Worm (Caenorhabditis elegans) whole organism, mixed stage, embryonic: ENCODE data around the gene sdz-4.
"Not testable (repeated sequence)": the region's sequence is repeated elsewhere in the genome, so short reads cannot be mapped to it uniquely, and the experiment has no call there.

Experiments used
- elt-3 ChIP-seq: fragments of 150-350 bp; optimal IDR thresholded peaks from 2 replicates; lab custom pipeline; 2014; ENCODE audit warnings: missing biosample characterization, missing genetic modification characterization
- flh-1 ChIP-seq: fragments of 200-800 bp; sonication (Bioruptor generic); optimal IDR thresholded peaks from 2 replicates; lab custom pipeline; 2018; ENCODE audit warnings: mild to moderate bottlenecking, missing genetic modification characterization, moderate library complexity, missing compliant biosample characterization
- lsy-2 ChIP-seq: fragments of 150-350 bp; optimal IDR thresholded peaks from 2 replicates; lab custom pipeline; 2014; ENCODE audit warnings: missing biosample characterization, missing genetic modification characterization
- mls-2 ChIP-seq: sonication (generic microtip); optimal IDR thresholded peaks from 2 replicates; lab custom pipeline; 2016; ENCODE audit warnings: mild to moderate bottlenecking, missing genetic modification characterization, moderate library complexity, missing compliant biosample characterization
- nhr-12 ChIP-seq: fragments of 150-350 bp; optimal IDR thresholded peaks from 2 replicates; lab custom pipeline; 2014; ENCODE audit warnings: missing biosample characterization, missing genetic modification characterization
- snpc-4 ChIP-seq: fragments of 150-350 bp; optimal IDR thresholded peaks from 2 replicates; lab custom pipeline; 2014; ENCODE audit warnings: missing biosample characterization, missing genetic modification characterization
- sptf-1 ChIP-seq: sonication (generic microtip); optimal IDR thresholded peaks from 2 replicates; lab custom pipeline; 2017; ENCODE audit warnings: mild to moderate bottlenecking, missing genetic modification characterization, moderate library complexity, missing compliant biosample characterization
- tbx-8 ChIP-seq: fragments of 200-800 bp; sonication (Bioruptor generic); optimal IDR thresholded peaks from 2 replicates; lab custom pipeline; 2018; ENCODE audit warnings: mild to moderate bottlenecking, missing genetic modification characterization, moderate library complexity, missing compliant biosample characterization
- unc-39 ChIP-seq: fragments of 150-350 bp; optimal IDR thresholded peaks from 2 replicates; lab custom pipeline; 2014; ENCODE audit warnings: missing biosample characterization, missing genetic modification characterization
- unc-62 ChIP-seq: fragments of 150-350 bp; optimal IDR thresholded peaks from 2 replicates; lab custom pipeline; 2014; ENCODE audit warnings: missing biosample characterization, missing genetic modification reagents, missing genetic modification characterization
- zip-8 ChIP-seq: fragments of 150-350 bp; optimal IDR thresholded peaks from 2 replicates; lab custom pipeline; 2014; ENCODE audit warnings: missing biosample characterization, missing genetic modification characterization
- ztf-11 ChIP-seq: fragments of 150-350 bp; optimal IDR thresholded peaks from 2 replicates; lab custom pipeline; 2014; ENCODE audit warnings: missing biosample characterization, missing genetic modification characterization

ce11 chrII:968106-968505 lies 9.4 kb downstream of the sdz-4 start, which contains the start of gene C32B5.6:
- TF ChIP-seq unc-62 (GFP tag; lab: Kevin White, UChicago); unc-39 (tag; lab: Kevin White, UChicago); flh-1; elt-3 (tag; lab: Kevin White, UChicago); sptf-1 (tag; lab: Kevin White, UChicago); lsy-2 (tag; lab: Kevin White, UChicago); ztf-11; tbx-8 (GFP tag; lab: Kevin White, UChicago); snpc-4 (tag; lab: Kevin White, UChicago); zip-8 (tag; lab: Kevin White, UChicago); mls-2 (tag; lab: Kevin White, UChicago); nhr-12 (tag; lab: Kevin White, UChicago): not testable (repeated sequence)
